Fruit fly (Drosophila melanogaster) whole organism, wandering third instar larva: ENCODE data around the gene Rai1.

ENCODE experiments used
- Mio ChIP-seq: sonication (Bioruptor generic); optimal IDR thresholded peaks from 2 replicates; lab custom pipeline; 2016; ENCODE audit warnings: missing biosample characterization, missing genetic modification characterization
- dsf ChIP-seq: sonication (Bioruptor generic); optimal IDR thresholded peaks from 2 replicates; lab custom pipeline; 2016; ENCODE audit warnings: missing biosample characterization, missing genetic modification characterization, borderline replicate concordance
- psq ChIP-seq: fragments of 200-800 bp; sonication (Bioruptor generic); optimal IDR thresholded peaks from 3 replicates; lab custom pipeline; 2017; ENCODE audit warnings: missing biosample characterization, mild to moderate bottlenecking, missing genetic modification characterization, moderate library complexity

DNA sequence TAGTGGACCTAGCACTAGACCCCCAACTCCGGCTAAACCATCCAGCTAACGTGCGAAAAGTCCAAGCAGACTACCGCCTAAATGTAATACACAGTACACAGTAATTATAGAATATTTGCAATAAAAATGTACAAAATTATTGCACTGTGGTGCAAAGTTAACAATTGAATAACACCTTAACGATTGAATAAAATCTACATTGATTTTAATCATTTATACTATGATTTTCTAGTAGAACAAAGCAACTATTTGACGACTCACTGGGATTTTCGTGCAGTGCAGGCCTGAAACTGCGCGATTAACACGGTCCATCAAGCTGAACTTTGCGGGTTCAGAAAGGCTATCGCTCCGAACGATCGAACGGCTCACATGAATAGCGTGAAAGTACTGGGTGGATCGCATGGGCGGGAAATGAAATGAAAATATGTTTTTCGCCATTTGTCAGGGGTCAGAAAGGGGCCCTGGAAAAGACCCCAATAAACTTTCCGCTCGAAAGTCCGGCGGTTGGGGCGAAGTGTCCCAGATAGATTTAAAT, 24.9 kb downstream of the Rai1 start:
- TF ChIP-seq Mio (GFP tag; lab: Kevin White, UChicago) (no peak), psq (GFP tag; lab: Kevin White, UChicago) (no peak), dsf (GFP tag; lab: Kevin White, UChicago) (no peak)
